Fruit fly (Drosophila melanogaster) whole organism, adult: ENCODE results near the gene Akh.

ENCODE experiments used
- CG1620 ChIP-seq: fragments of 200-800 bp; sonication (Bioruptor generic); optimal IDR thresholded peaks from 2 replicates; lab custom pipeline; 2016; ENCODE audit warnings: missing biosample characterization, missing genetic modification characterization
- CG33017 ChIP-seq: fragments of 200-800 bp; sonication (Bioruptor generic); optimal IDR thresholded peaks from 2 replicates; lab custom pipeline; 2018; ENCODE audit warnings: missing biosample characterization, mild to moderate bottlenecking, missing genetic modification characterization, moderate library complexity
- CG7045 ChIP-seq: fragments of 200-800 bp; sonication (Bioruptor generic); optimal IDR thresholded peaks from 2 replicates; lab custom pipeline; 2017; ENCODE audit warnings: missing biosample characterization, mild to moderate bottlenecking, missing genetic modification characterization
- Mnt ChIP-seq: fragments of 200-800 bp; sonication (Bioruptor generic); optimal IDR thresholded peaks from 2 replicates; lab custom pipeline; 2016; ENCODE audit warnings: missing biosample characterization, mild to moderate bottlenecking, missing genetic modification characterization
- cnc ChIP-seq, 2 experiments: fragments of >200 bp; optimal IDR thresholded peaks; 2 replicates each; lab custom pipeline; 2017
- kay ChIP-seq: fragments of 200-800 bp; sonication (Bioruptor generic); peaks from one replicate; lab custom pipeline; 2016; ENCODE audit warnings: missing biosample characterization, missing genetic modification characterization, borderline replicate concordance
- toe ChIP-seq: fragments of 200-800 bp; sonication (Bioruptor generic); optimal IDR thresholded peaks from 2 replicates; lab custom pipeline; 2016; ENCODE audit warnings: missing biosample characterization, missing genetic modification characterization

dm6 chr3L:4160926-4161325 is 19.7 kb downstream of the Akh start, which contains the start of gene nab:
- TF ChIP-seq cnc (optimal IDR thresholded peaks at IDR 0.05; lab: Kevin White, UChicago) (no peak), toe (GFP tag; lab: Kevin White, UChicago) (no peak), kay (no peak), Mnt (GFP tag; lab: Kevin White, UChicago) (no peak), CG33017 (no peak), CG7045 (GFP tag; lab: Kevin White, UChicago) (no peak), CG1620 (no peak)
